Worm (Caenorhabditis elegans): ENCODE data around the gene ZC239.17.

- no peak for TF ChIP-seq him-1 (tag; optimal IDR thresholded peaks at IDR 0.05)
- TF ChIP-seq dao-5 (tag; optimal IDR thresholded peaks at IDR 0.05) = no peak
Observed at ce11 chrII:3270598-3270997, 44.9 kb upstream of the ZC239.17 start.
